Fruit fly (Drosophila melanogaster): ENCODE measurements around the gene Fip1.

The Fip1 gene

DNA sequence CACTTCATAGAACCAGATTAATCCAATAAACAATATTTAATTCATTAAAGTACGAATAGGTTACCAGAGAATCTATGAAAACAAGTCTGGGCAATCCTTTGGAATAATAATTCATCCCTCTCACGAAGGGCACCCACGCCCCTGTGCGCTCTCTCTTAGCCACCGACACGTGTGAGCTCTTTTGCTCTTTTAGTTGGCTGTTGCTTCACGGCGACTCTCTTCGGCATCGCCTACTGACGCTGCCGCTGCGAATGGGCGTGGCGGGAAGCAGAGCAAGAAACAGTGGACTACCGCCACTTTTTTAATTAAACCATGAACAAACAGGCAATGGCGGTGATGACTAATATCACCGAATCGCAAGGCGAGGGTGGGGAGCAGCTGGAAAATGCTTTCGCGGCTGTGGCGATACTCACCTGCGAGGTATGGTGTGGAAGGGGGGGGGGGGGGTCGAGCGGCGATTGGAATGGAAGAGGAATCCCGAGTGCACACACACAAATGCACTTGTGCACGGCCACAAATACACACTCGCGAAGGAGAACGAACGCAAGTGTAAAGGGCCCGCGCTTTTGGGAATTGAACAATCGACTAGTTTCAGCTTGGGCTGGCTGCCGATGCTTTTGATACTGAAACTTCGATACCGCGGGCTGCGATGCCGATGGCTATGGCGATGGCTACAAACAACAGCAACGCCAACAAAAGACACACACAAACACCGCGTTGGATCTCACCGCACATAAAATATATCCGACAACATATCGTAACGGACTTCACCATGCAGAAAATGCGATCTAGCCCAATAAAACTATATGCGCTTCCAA, 6.4 kb upstream of the Fip1 start (continued):
- peak; percentile 41 for TF ChIP-seq slou (GFP tag; optimal IDR thresholded peaks at IDR 0.05)
- peak; percentile 78 for TF ChIP-seq ERR (GFP tag; optimal IDR thresholded peaks at IDR 0.05)
- TF ChIP-seq Hr51 (GFP tag; optimal IDR thresholded peaks at IDR 0.05), result peak; percentile 79 to 87
- peak; percentile 40 for TF ChIP-seq Nf-YB (GFP tag; optimal IDR thresholded peaks at IDR 0.05)
- peak; percentile 85 for TF ChIP-seq pros (GFP tag; optimal IDR thresholded peaks at IDR 0.05)
- TF ChIP-seq C15 (GFP tag; IDR thresholded peaks at IDR 0.05), result peak; percentile 82
- peak; percentile 55 for TF ChIP-seq danr (GFP tag; IDR thresholded peaks at IDR 0.05)
- 0 out of 3 replicates have a peak, but pooled peaks have one; percentile 43 for TF ChIP-seq HLH4C (GFP tag; IDR thresholded peaks at IDR 0.05; ENCODE audit: partially characterized antibody)
- peak; percentile 75 for TF ChIP-seq CG10543 (GFP tag; optimal IDR thresholded peaks at IDR 0.05)
- TF ChIP-seq Sry-δ (GFP tag; optimal IDR thresholded peaks at IDR 0.05), result peak; percentile 43
- peak; percentile 33; the same call in 1 of the 2 replicates for TF ChIP-seq gt (GFP tag; IDR thresholded peaks at IDR 0.05)
- TF ChIP-seq CG6254 (GFP tag; optimal IDR thresholded peaks at IDR 0.05), result peak; percentile 73
- TF ChIP-seq Nf-YC (tag; optimal IDR thresholded peaks at IDR 0.05), result peak; percentile 33
- TF ChIP-seq CG10274 (GFP tag; optimal IDR thresholded peaks at IDR 0.05), result peak; percentile 64
- TF ChIP-seq ssp (GFP tag; IDR thresholded peaks at IDR 0.05), result peak; percentile 47; the same call in 1 of the 2 replicates
- TF ChIP-seq Myb (GFP tag; optimal IDR thresholded peaks at IDR 0.05), result peak; percentile 72
- TF ChIP-seq CG1792 (GFP tag; optimal IDR thresholded peaks at IDR 0.05), result peak; percentile 78
- TF ChIP-seq CG15269 (tag; optimal IDR thresholded peaks at IDR 0.05), result peak; percentile 89
- TF ChIP-seq CG10431 (GFP tag; optimal IDR thresholded peaks at IDR 0.05), result peak; percentile 43
- TF ChIP-seq CG12391 (tag; optimal IDR thresholded peaks at IDR 0.05), result peak; percentile 84
- peak; percentile 81 for TF ChIP-seq pb (GFP tag; optimal IDR thresholded peaks at IDR 0.05)
- TF ChIP-seq dpn (GFP tag; optimal IDR thresholded peaks at IDR 0.05), result peak; percentile 88 to 92
- TF ChIP-seq amos (GFP tag; IDR thresholded peaks at IDR 0.05; ENCODE audit: partially characterized antibody), result peak; percentile 39; the same call in 1 of the 2 replicates
- TF ChIP-seq CG11504 (tag; optimal IDR thresholded peaks at IDR 0.05), result peak; percentile 84
- no peak for TF ChIP-seq vnd (GFP tag; IDR thresholded peaks at IDR 0.05; ENCODE audit: partially characterized antibody)
- peak; percentile 88 for TF ChIP-seq gce (GFP tag; IDR thresholded peaks at IDR 0.05)
- TF ChIP-seq BEAF-32 (GFP tag; optimal IDR thresholded peaks at IDR 0.05), result no peak
- TF ChIP-seq Awh (GFP tag; IDR thresholded peaks at IDR 0.05), result peak; percentile 92
- TF ChIP-seq ems (GFP tag; optimal IDR thresholded peaks at IDR 0.05), result peak; percentile 92
- peak; percentile 90 for TF ChIP-seq HLH3B (GFP tag; IDR thresholded peaks at IDR 0.05)
- TF ChIP-seq pzg (GFP tag; optimal IDR thresholded peaks at IDR 0.05), result no peak
- peak; percentile 86 for TF ChIP-seq scrt (GFP tag; optimal IDR thresholded peaks at IDR 0.05)
- TF ChIP-seq Hey (tag; optimal IDR thresholded peaks at IDR 0.05), result peak; percentile 12
- TF ChIP-seq Elba2 (GFP tag; optimal IDR thresholded peaks at IDR 0.05), result no peak
- no peak for TF ChIP-seq abd-A (tag; optimal IDR thresholded peaks at IDR 0.05)
- peak; percentile 73; the same call in 1 of the 2 replicates for TF ChIP-seq rib (GFP tag; IDR thresholded peaks at IDR 0.05)
- TF ChIP-seq zfh2 (GFP tag; optimal IDR thresholded peaks at IDR 0.05), result peak; percentile 87
- peak; percentile 79 for TF ChIP-seq MBD-R2 (GFP tag; IDR thresholded peaks at IDR 0.05)
- peak; percentile 57; the same call in 1 of the 3 replicates for TF ChIP-seq CG6175 (GFP tag; IDR thresholded peaks at IDR 0.05)
- peak; percentile 21; the same call in 1 of the 2 replicates for TF ChIP-seq hbn (GFP tag; IDR thresholded peaks at IDR 0.05; ENCODE audit: partially characterized antibody)
- peak; percentile 84 for TF ChIP-seq ap (GFP tag; IDR thresholded peaks at IDR 0.05)
- peak; percentile 74 for TF ChIP-seq CG12236 (GFP tag; optimal IDR thresholded peaks at IDR 0.05)
- TF ChIP-seq ttk (GFP tag; IDR thresholded peaks at IDR 0.05), result peak; percentile 79
- TF ChIP-seq CG7271 (tag; optimal IDR thresholded peaks at IDR 0.05), result no peak
- peak; percentile 32 for TF ChIP-seq CG6654 (GFP tag; optimal IDR thresholded peaks at IDR 0.05)
- TF ChIP-seq tin (GFP tag; optimal IDR thresholded peaks at IDR 0.05), result peak; percentile 87
- TF ChIP-seq grn (GFP tag; optimal IDR thresholded peaks at IDR 0.05), result peak; percentile 25
- no peak for TF ChIP-seq mld (GFP tag; IDR thresholded peaks at IDR 0.05; ENCODE audit: partially characterized antibody)
